Worm (Caenorhabditis elegans) whole organism, early embryonic: Measurements from ENCODE around the gene F25A2.1.

Source experiments
- ama-1 ChIP-seq: fragments of 150-350 bp; optimal IDR thresholded peaks from 2 replicates; lab custom pipeline; 2014
- ceh-36 ChIP-seq: sonication (generic microtip); optimal IDR thresholded peaks from 2 replicates; lab custom pipeline; 2016; ENCODE audit warnings: missing genetic modification characterization, inconsistent platforms, missing compliant biosample characterization
- flt-1 ChIP-seq: fragments of 200-800 bp; sonication (Bioruptor generic); IDR thresholded peaks from 2 replicates; pipeline ENCODE4 v1.3.6; 2022; ENCODE audit warnings: missing genetic modification characterization, missing compliant biosample characterization
- hmbx-1 ChIP-seq: sonication (generic microtip); optimal IDR thresholded peaks from 2 replicates; lab custom pipeline; 2016; ENCODE audit warnings: mild to moderate bottlenecking, missing genetic modification characterization, missing compliant biosample characterization

ce11 chrV:1206971-1207370, 27.6 kb downstream of the F25A2.1 start, which contains the start of gene Y50D4A.5:
- no peak for TF ChIP-seq hmbx-1 (tag; lab: Kevin White, UChicago)
- TF ChIP-seq flt-1 (GFP tag; lab: Robert Waterston, UW): no peak
- no peak for TF ChIP-seq ceh-36 (tag; lab: Kevin White, UChicago)
- TF ChIP-seq ama-1: no peak
